Fruit fly (Drosophila melanogaster): ENCODE measurements around the gene CG42831.

DNA sequence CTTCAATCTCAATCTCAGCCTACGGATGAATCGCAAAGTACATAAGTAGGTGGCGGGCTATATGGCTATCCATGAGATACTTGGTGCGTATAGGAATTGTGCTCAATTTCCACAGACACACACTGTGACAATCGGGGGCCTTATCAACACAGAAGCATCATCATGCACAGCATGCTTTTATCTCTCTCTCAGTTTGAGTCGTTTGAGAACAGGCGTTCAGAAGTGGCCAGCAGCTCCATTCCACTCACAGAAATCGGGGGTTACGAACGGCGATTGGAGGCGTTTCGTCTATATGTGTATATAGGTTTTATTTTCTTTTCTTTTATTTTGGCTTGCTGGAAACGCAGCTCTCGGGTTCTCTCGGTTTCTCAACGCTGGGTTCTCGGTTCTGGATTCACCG lies 38.9 kb upstream of the CG42831 start:
- TF ChIP-seq kay (GFP tag; ENCODE audit: borderline replicate concordance) (no peak), CG7101 (tag; optimal IDR thresholded peaks at IDR 0.05) (no peak), cnc (optimal IDR thresholded peaks at IDR 0.05) (no peak), bab1 (GFP tag; optimal IDR thresholded peaks at IDR 0.05) (no peak), Hr96 (GFP tag; optimal IDR thresholded peaks at IDR 0.05) (no peak), cic (GFP tag; optimal IDR thresholded peaks at IDR 0.05) (no peak), CG7045 (GFP tag; optimal IDR thresholded peaks at IDR 0.05) (no peak), CG14711 (tag; optimal IDR thresholded peaks at IDR 0.05) (no peak), Clk (GFP tag; optimal IDR thresholded peaks at IDR 0.05) (no peak)

Data from whole organism, adult.